Fruit fly (Drosophila melanogaster): Measurements from ENCODE around the gene Hrb87F.

DNA sequence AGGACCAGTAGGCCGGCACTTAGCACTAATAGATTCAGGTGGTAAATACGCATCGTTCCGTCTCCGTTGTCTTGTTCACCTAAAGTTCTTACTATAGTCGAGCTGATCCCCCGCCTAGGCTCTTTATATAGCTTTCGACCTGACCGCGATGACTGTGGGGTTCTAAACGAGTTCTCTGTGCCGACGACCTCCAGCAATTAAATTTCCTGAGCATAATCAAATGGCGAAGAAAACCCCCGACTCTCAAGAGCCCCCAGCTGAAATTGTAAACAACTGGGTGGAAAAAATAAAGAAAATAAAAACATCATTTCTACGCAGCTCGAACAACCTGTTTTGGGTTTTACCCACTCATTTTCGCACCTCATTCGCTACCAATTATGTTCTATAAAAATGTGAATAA lies 51.2 kb downstream of the Hrb87F start, which contains the start of gene CG9759:
- TF ChIP-seq psq (optimal IDR thresholded peaks at IDR 0.05): no peak
- no peak for TF ChIP-seq insv (optimal IDR thresholded peaks at IDR 0.05)
- no peak for TF ChIP-seq Myc (optimal IDR thresholded peaks at IDR 0.05)
